Fruit fly (Drosophila melanogaster) whole organism, prepupa: ENCODE measurements around the gene scf.

Source experiments
- CG16779 ChIP-seq: fragments of 200-800 bp; sonication (Bioruptor generic); optimal IDR thresholded peaks from 3 replicates; lab custom pipeline; 2017; ENCODE audit warnings: missing biosample characterization, mild to moderate bottlenecking, missing genetic modification characterization
- CG32006 ChIP-seq: fragments of 200-800 bp; sonication (Bioruptor generic); optimal IDR thresholded peaks from 3 replicates; lab custom pipeline; 2017; ENCODE audit warnings: missing biosample characterization, mild to moderate bottlenecking, missing genetic modification characterization
- CG34406 ChIP-seq: fragments of 200-800 bp; sonication (Bioruptor generic); optimal IDR thresholded peaks from 3 replicates; lab custom pipeline; 2016; ENCODE audit warnings: missing biosample characterization, missing genetic modification characterization
- CG6163 ChIP-seq: fragments of 200-800 bp; sonication (Bioruptor generic); IDR thresholded peaks from 3 replicates; pipeline ENCODE4 v1.3.6; 2022; ENCODE audit warnings: missing biosample characterization, missing genetic modification characterization
- CG6276 ChIP-seq: fragments of 200-800 bp; sonication (Bioruptor generic); optimal IDR thresholded peaks from 2 replicates; lab custom pipeline; 2017; ENCODE audit warnings: missing biosample characterization, mild to moderate bottlenecking, missing genetic modification characterization
- Eip78C ChIP-seq: fragments of 200-800 bp; sonication (Bioruptor generic); peaks from one replicate; lab custom pipeline; 2016; ENCODE audit warnings: missing biosample characterization, missing genetic modification characterization
- Gug ChIP-seq: fragments of 200-800 bp; sonication (Bioruptor generic); IDR thresholded peaks from 2 replicates; pipeline ENCODE4 v1.3.6; 2022; ENCODE audit warnings: missing biosample characterization, missing genetic modification characterization
- Hr38 ChIP-seq: sonication (Bioruptor generic); optimal IDR thresholded peaks from 2 replicates; lab custom pipeline; 2016; ENCODE audit warnings: missing biosample characterization, missing genetic modification characterization
- Sox102F ChIP-seq: fragments of 200-800 bp; sonication (Bioruptor generic); optimal IDR thresholded peaks from 2 replicates; lab custom pipeline; 2016; ENCODE audit warnings: missing biosample characterization, mild to moderate bottlenecking, missing genetic modification characterization
- acj6 ChIP-seq: fragments of 200-800 bp; sonication (Bioruptor generic); optimal IDR thresholded peaks from 3 replicates; lab custom pipeline; 2016; ENCODE audit warnings: missing biosample characterization, missing genetic modification characterization
- fd59A ChIP-seq: fragments of 200-800 bp; sonication (Bioruptor generic); optimal IDR thresholded peaks from 2 replicates; lab custom pipeline; 2017; ENCODE audit warnings: missing biosample characterization, mild to moderate bottlenecking, missing genetic modification characterization, missing genetic modification reagents
- svp ChIP-seq: fragments of 200-800 bp; sonication (Bioruptor generic); peaks from one replicate; lab custom pipeline; 2016; ENCODE audit warnings: missing biosample characterization, missing genetic modification characterization

DNA sequence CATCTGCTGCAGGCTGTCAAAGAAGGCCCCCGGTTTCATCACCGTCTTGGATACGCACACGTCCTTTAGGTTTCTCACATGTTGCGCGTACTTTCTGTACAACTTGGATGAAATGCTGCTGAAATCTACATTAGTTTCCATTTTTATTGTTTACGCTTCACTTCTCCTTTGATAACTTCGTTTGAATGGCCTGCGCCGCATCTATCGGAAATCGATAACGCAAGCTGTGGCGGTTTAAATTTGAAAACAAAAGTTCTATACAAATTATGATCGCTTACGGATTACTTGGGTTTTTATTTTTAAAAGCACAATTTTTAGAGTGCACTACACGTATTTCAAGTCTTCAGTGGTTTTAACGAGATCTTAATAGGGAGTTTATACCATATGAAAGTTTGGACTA is 34.5 kb downstream of the scf start, which contains the start of gene msd5:
- TF ChIP-seq fd59A (GFP tag; lab: Kevin White, UChicago) (no peak), acj6 (GFP tag; lab: Kevin White, UChicago) (no peak), CG6276 (GFP tag; lab: Kevin White, UChicago) (no peak), CG34406 (GFP tag; lab: Kevin White, UChicago) (no peak), Gug (GFP tag; lab: Robert Waterston, UW) (no peak), Eip78C (no peak), CG32006 (GFP tag; lab: Kevin White, UChicago) (no peak), Hr38 (GFP tag; lab: Kevin White, UChicago) (no peak), CG16779 (no peak), svp (GFP tag; lab: Kevin White, UChicago) (no peak), CG6163 (GFP tag; lab: Robert Waterston, UW) (no peak), Sox102F (no peak)
